Worm (Caenorhabditis elegans) whole organism, young adult: Measurements from ENCODE around the gene cox-10.

ENCODE experiments used
- C06A6.2 ChIP-seq: fragments of 200-800 bp; sonication (Bioruptor generic); conservative IDR thresholded peaks from 2 replicates; pipeline ENCODE4 v1.3.6; 2022; ENCODE audit warnings: missing genetic modification characterization, missing compliant biosample characterization
- C17E4.6 ChIP-seq: fragments of 200-800 bp; sonication (Bioruptor generic); IDR thresholded peaks from 2 replicates; pipeline ENCODE4 v1.3.6; 2022; ENCODE audit warnings: missing genetic modification reagents, missing genetic modification characterization, missing compliant biosample characterization
- F55B11.4 ChIP-seq: sonication (generic microtip); optimal IDR thresholded peaks from 2 replicates; lab custom pipeline; 2016; ENCODE audit warnings: missing compliant biosample characterization, missing genetic modification characterization, borderline replicate concordance; ENCODE audit not compliant: insufficient read depth
- aptf-2 ChIP-seq: fragments of 200-800 bp; sonication (Bioruptor generic); conservative IDR thresholded peaks from 2 replicates; pipeline ENCODE4 v1.3.6; 2022; ENCODE audit warnings: missing genetic modification reagents, missing genetic modification characterization, missing compliant biosample characterization
- athp-1 ChIP-seq: sonication (generic microtip); optimal IDR thresholded peaks from 2 replicates; lab custom pipeline; 2017; ENCODE audit warnings: mild to moderate bottlenecking, missing genetic modification characterization, missing compliant biosample characterization
- cebp-1 ChIP-seq, 2 experiments: fragments of 200-800 bp in 1 of 2; sonication (Bioruptor generic) in 1 of 2; sonication (generic microtip) in 1 of 2; IDR thresholded peaks in 1 of 2; optimal IDR thresholded peaks in 1 of 2; 2 replicates each; pipeline versions ENCODE4 v1.3.6 to Lab custom; 2017 to 2022; ENCODE audit warnings: missing compliant biosample characterization in 2 of 2, missing genetic modification characterization in 2 of 2, mild to moderate bottlenecking in 1 of 2, missing genetic modification reagents in 1 of 2, moderate library complexity in 1 of 2
- cebp-2 ChIP-seq: fragments of 200-800 bp; sonication (Bioruptor generic); IDR thresholded peaks from 2 replicates; pipeline ENCODE4 v1.3.6; 2022; ENCODE audit warnings: missing genetic modification characterization, missing compliant biosample characterization
- ceh-58 ChIP-seq: fragments of 200-800 bp; sonication (Bioruptor generic); IDR thresholded peaks from 2 replicates; pipeline ENCODE4 v1.3.6; 2022; ENCODE audit warnings: missing genetic modification characterization, missing compliant biosample characterization
- ceh-91 ChIP-seq: fragments of 200-800 bp; sonication (Bioruptor generic); IDR thresholded peaks from 2 replicates; pipeline ENCODE4 v1.3.6; 2022; ENCODE audit warnings: missing genetic modification reagents, missing genetic modification characterization, missing compliant biosample characterization
- die-1 ChIP-seq: sonication (generic microtip); optimal IDR thresholded peaks from 2 replicates; lab custom pipeline; 2016; ENCODE audit warnings: missing genotype, mild to moderate bottlenecking, missing genetic modification characterization, missing compliant biosample characterization
- dox-1 ChIP-seq: fragments of 200-800 bp; sonication (Bioruptor generic); IDR thresholded peaks from 2 replicates; pipeline ENCODE4 v1.3.6; 2022; ENCODE audit warnings: missing genetic modification reagents, missing genetic modification characterization, missing compliant biosample characterization
- dpl-1 ChIP-seq: fragments of 150-350 bp; optimal IDR thresholded peaks from 2 replicates; lab custom pipeline; 2014; ENCODE audit warnings: missing biosample characterization, missing genetic modification reagents, missing genetic modification characterization
- egl-18 ChIP-seq: fragments of 200-800 bp; sonication (Bioruptor generic); IDR thresholded peaks from 2 replicates; pipeline ENCODE4 v1.3.6; 2022; ENCODE audit warnings: missing genetic modification reagents, missing genetic modification characterization, missing compliant biosample characterization
- egl-44 ChIP-seq: fragments of 200-800 bp; sonication (Bioruptor generic); IDR thresholded peaks from 2 replicates; pipeline ENCODE4 v1.3.6; 2022; ENCODE audit warnings: missing genetic modification reagents, missing genetic modification characterization, missing compliant biosample characterization
- ekl-4 ChIP-seq: fragments of 200-800 bp; sonication (Bioruptor generic); IDR thresholded peaks from 2 replicates; pipeline ENCODE4 v1.3.6; 2022; ENCODE audit warnings: missing genetic modification reagents, missing genetic modification characterization, missing compliant biosample characterization
- ets-4 ChIP-seq: fragments of 200-800 bp; sonication (Bioruptor generic); optimal IDR thresholded peaks from 2 replicates; lab custom pipeline; 2018; ENCODE audit warnings: mild to moderate bottlenecking, missing genetic modification characterization, missing compliant biosample characterization
- let-526 ChIP-seq: fragments of 200-800 bp; sonication (Bioruptor generic); IDR thresholded peaks from 2 replicates; pipeline ENCODE4 v1.3.6; 2022; ENCODE audit warnings: missing genetic modification reagents, missing genetic modification characterization, missing compliant biosample characterization
- let-607 ChIP-seq, 2 experiments: fragments of 200-800 bp in 1 of 2; sonication (Bioruptor generic) in 1 of 2; sonication (generic microtip) in 1 of 2; optimal IDR thresholded peaks; 2 replicates each; lab custom pipeline; 2016 to 2018; ENCODE audit warnings: mild to moderate bottlenecking in 2 of 2, missing compliant biosample characterization in 2 of 2, missing genetic modification characterization in 2 of 2, moderate library complexity in 2 of 2, missing genotype in 1 of 2
- lin-26 ChIP-seq: fragments of 200-800 bp; sonication (Bioruptor generic); IDR thresholded peaks from 2 replicates; pipeline ENCODE4 v1.3.6; 2022; ENCODE audit warnings: missing genetic modification reagents, missing genetic modification characterization, missing compliant biosample characterization
- lir-1 ChIP-seq: fragments of 200-800 bp; sonication (Bioruptor generic); conservative IDR thresholded peaks from 2 replicates; pipeline ENCODE4 v1.3.6; 2022; ENCODE audit warnings: missing genetic modification reagents, missing genetic modification characterization, missing compliant biosample characterization
- lsl-1 ChIP-seq: fragments of 200-800 bp; sonication (Bioruptor generic); optimal IDR thresholded peaks from 2 replicates; lab custom pipeline; 2018; ENCODE audit warnings: mild to moderate bottlenecking, missing genetic modification characterization, moderate library complexity, missing compliant biosample characterization
- madf-10 ChIP-seq: sonication (generic microtip); optimal IDR thresholded peaks from 2 replicates; lab custom pipeline; 2016; ENCODE audit warnings: mild to moderate bottlenecking, missing genetic modification characterization, missing compliant biosample characterization
- madf-8 ChIP-seq: fragments of 200-800 bp; sonication (Bioruptor generic); conservative IDR thresholded peaks from 2 replicates; pipeline ENCODE4 v1.3.6; 2022; ENCODE audit warnings: missing genetic modification reagents, missing genetic modification characterization, missing compliant biosample characterization
- mxl-1 ChIP-seq: sonication (generic microtip); optimal IDR thresholded peaks from 2 replicates; lab custom pipeline; 2016; ENCODE audit warnings: missing genetic modification characterization, missing compliant biosample characterization
- nfya-1 ChIP-seq: sonication (generic microtip); optimal IDR thresholded peaks from 2 replicates; lab custom pipeline; 2017; ENCODE audit warnings: antibody characterized with exemption, missing compliant biosample characterization, missing genetic modification characterization, borderline replicate concordance; ENCODE audit not compliant: insufficient read depth
- nhr-80 ChIP-seq: sonication (generic microtip); optimal IDR thresholded peaks from 2 replicates; lab custom pipeline; 2016; ENCODE audit warnings: missing genetic modification characterization, missing compliant biosample characterization
- rec-8 ChIP-seq, 2 experiments: sonication (generic microtip); optimal IDR thresholded peaks; 2 replicates each; lab custom pipeline; 2016; ENCODE audit warnings: mild to moderate bottlenecking in 2 of 2, missing genetic modification characterization in 2 of 2, missing genetic modification reagents in 2 of 2, missing genotype in 2 of 2, missing biosample characterization in 1 of 2, missing compliant biosample characterization in 1 of 2, moderate library complexity in 1 of 2
- rpc-1 ChIP-seq, 2 experiments: fragments of 150-350 bp in 1 of 2; sonication (generic microtip) in 1 of 2; optimal IDR thresholded peaks; 2 replicates each; lab custom pipeline; 2014 to 2018; ENCODE audit warnings: missing biosample characterization in 1 of 2, missing genetic modification characterization in 1 of 2, missing genetic modification reagents in 1 of 2, missing genotype in 1 of 2
- sdz-38 ChIP-seq: sonication (generic microtip); optimal IDR thresholded peaks from 2 replicates; lab custom pipeline; 2016; ENCODE audit warnings: missing genotype, missing genetic modification characterization, missing compliant biosample characterization
- snpc-1.3 ChIP-seq: sonication (generic microtip); optimal IDR thresholded peaks from 2 replicates; lab custom pipeline; 2017; ENCODE audit warnings: missing genetic modification characterization, mild to moderate bottlenecking, missing compliant biosample characterization, antibody characterized with exemption, moderate library complexity, missing genotype, missing genetic modification reagents; ENCODE audit not compliant: insufficient read depth
- somi-1 ChIP-seq: fragments of 200-800 bp; sonication (Bioruptor generic); optimal IDR thresholded peaks from 2 replicates; lab custom pipeline; 2018; ENCODE audit warnings: mild to moderate bottlenecking, missing genetic modification characterization, missing compliant biosample characterization
- unc-130 ChIP-seq: sonication (generic microtip); optimal IDR thresholded peaks from 2 replicates; lab custom pipeline; 2016; ENCODE audit warnings: missing genetic modification reagents, missing genetic modification characterization, missing compliant biosample characterization
- zfh-2 ChIP-seq: fragments of 200-800 bp; sonication (Bioruptor generic); conservative IDR thresholded peaks from 2 replicates; pipeline ENCODE4 v1.3.6; 2022; ENCODE audit warnings: missing genetic modification reagents, missing genetic modification characterization, missing compliant biosample characterization
- ztf-18 ChIP-seq: sonication (generic microtip); optimal IDR thresholded peaks from 2 replicates; lab custom pipeline; 2016; ENCODE audit warnings: missing genotype, mild to moderate bottlenecking, missing genetic modification characterization, missing compliant biosample characterization
- ztf-22 ChIP-seq: fragments of 200-800 bp; sonication (Bioruptor generic); optimal IDR thresholded peaks from 2 replicates; lab custom pipeline; 2018; ENCODE audit warnings: mild to moderate bottlenecking, missing genetic modification characterization, moderate library complexity, missing compliant biosample characterization
- ztf-25 ChIP-seq: fragments of 200-800 bp; sonication (Bioruptor generic); IDR thresholded peaks from 2 replicates; pipeline ENCODE4 v1.3.6; 2022; ENCODE audit warnings: missing genetic modification reagents, missing genetic modification characterization, missing compliant biosample characterization
- ztf-26 ChIP-seq: sonication (generic microtip); optimal IDR thresholded peaks from 2 replicates; lab custom pipeline; 2017; ENCODE audit warnings: missing genetic modification characterization, missing compliant biosample characterization
- ztf-6 ChIP-seq: fragments of 200-800 bp; sonication (Bioruptor generic); IDR thresholded peaks from 2 replicates; pipeline ENCODE4 v1.3.6; 2022; ENCODE audit warnings: missing genetic modification reagents, missing genetic modification characterization, missing compliant biosample characterization

cox-10 gene

DNA sequence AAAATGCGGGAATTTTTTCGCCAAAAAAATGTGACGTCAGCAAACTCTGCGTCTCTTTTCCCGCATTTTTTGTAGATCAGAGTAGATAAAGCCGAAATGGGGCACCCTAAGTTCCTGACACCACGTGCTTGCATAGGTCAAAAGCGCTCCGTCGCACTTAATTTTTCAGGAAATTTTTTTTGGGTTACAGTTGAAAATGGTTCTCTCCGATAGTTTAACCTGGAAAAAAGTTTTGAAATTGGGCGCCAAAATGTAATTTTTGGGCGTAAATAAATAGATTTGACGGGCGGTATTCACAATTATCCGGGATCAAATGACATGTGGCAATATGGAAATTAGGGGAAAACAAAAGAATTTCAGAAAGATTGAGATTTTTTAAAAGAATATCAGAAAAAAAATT is 7.2 kb upstream of the cox-10 start (continued):
- TF ChIP-seq snpc-1.3 (tag; lab: Kevin White, UChicago) (no peak), ets-4 (GFP tag; lab: Kevin White, UChicago) (no peak), lin-26 (GFP tag; lab: Robert Waterston, UW) (peak; percentile 25; the same call in 1 of the 2 replicates), F55B11.4 (tag; lab: Kevin White, UChicago) (no peak), ceh-91 (GFP tag; lab: Robert Waterston, UW) (no peak), rpc-1 (optimal IDR thresholded peaks at IDR 0.05; lab: Kevin White, UChicago) (no peak), rpc-1 (tag; optimal IDR thresholded peaks at IDR 0.05; lab: Kevin White, UChicago) (no peak), dox-1 (GFP tag; lab: Robert Waterston, UW) (no peak), lsl-1 (GFP tag; lab: Kevin White, UChicago) (no peak), egl-18 (GFP tag; lab: Robert Waterston, UW) (no peak), lir-1 (GFP tag; lab: Robert Waterston, UW) (no peak), sdz-38 (tag; lab: Kevin White, UChicago) (no peak), C17E4.6 (GFP tag; lab: Robert Waterston, UW) (no peak), athp-1 (tag; lab: Kevin White, UChicago) (peak; percentile 29)

- no peak for TF ChIP-seq cebp-1 (GFP tag; IDR thresholded peaks at IDR 0.05; lab: Robert Waterston, UW)
- TF ChIP-seq cebp-1 (tag; optimal IDR thresholded peaks at IDR 0.05; lab: Kevin White, UChicago): no peak
- no peak for TF ChIP-seq somi-1 (GFP tag; lab: Kevin White, UChicago)
- peak; percentile 38; the same call in 1 of the 2 replicates for TF ChIP-seq zfh-2 (GFP tag; lab: Robert Waterston, UW)
- TF ChIP-seq lsl-1 (GFP tag; lab: Kevin White, UChicago): no peak
- TF ChIP-seq cebp-2 (GFP tag; lab: Robert Waterston, UW): 0 out of 2 replicates have a peak, but pooled peaks have one; percentile 44
Measured at ce11 chrII:12673311-12673710, 6.4 kb upstream of the cox-10 start.

- TF ChIP-seq unc-130 (GFP tag; lab: Kevin White, UChicago) (no peak), let-526 (GFP tag; lab: Robert Waterston, UW) (no peak), ztf-26 (tag; lab: Kevin White, UChicago) (no peak), nhr-80 (tag; lab: Kevin White, UChicago) (no peak)
Measured at ce11 chrII:12677710-12677974, 2.1 kb upstream of the cox-10 start, which contains the start of gene Y38E10A.22. Gene Y38E10A.22, minus strand, starts transcription at chrII:12677810.

- TF ChIP-seq ztf-6 (GFP tag; lab: Robert Waterston, UW) (0 out of 2 replicates have a peak, but pooled peaks have one; percentile 6), die-1 (tag; lab: Kevin White, UChicago) (peak; percentile 82), egl-44 (GFP tag; lab: Robert Waterston, UW) (no peak), lsl-1 (GFP tag; lab: Kevin White, UChicago) (peak; percentile 54), aptf-2 (GFP tag; lab: Robert Waterston, UW) (0 out of 2 replicates have a peak, but pooled peaks have one; percentile 24), rec-8 (tag; optimal IDR thresholded peaks at IDR 0.05; lab: Kevin White, UChicago) (peak; percentile 82 to 85), nfya-1 (tag; lab: Kevin White, UChicago) (no peak), cebp-1 (GFP tag; IDR thresholded peaks at IDR 0.05; lab: Robert Waterston, UW) (no peak), cebp-1 (tag; optimal IDR thresholded peaks at IDR 0.05; lab: Kevin White, UChicago) (peak; percentile 54), ceh-58 (GFP tag; lab: Robert Waterston, UW) (0 out of 2 replicates have a peak, but pooled peaks have one; percentile 77), mxl-1 (peak; percentile 82), C17E4.6 (GFP tag; lab: Robert Waterston, UW) (peak; percentile 52; the same call in 1 of the 2 replicates), madf-8 (GFP tag; lab: Robert Waterston, UW) (0 out of 2 replicates have a peak, but pooled peaks have one; percentile 8), ztf-18 (tag; lab: Kevin White, UChicago) (peak; percentile 66), ztf-25 (GFP tag; lab: Robert Waterston, UW) (peak; percentile 90), let-607 (tag; optimal IDR thresholded peaks at IDR 0.05; lab: Kevin White, UChicago) (peak; percentile 40 to 73), sdz-38 (tag; lab: Kevin White, UChicago) (peak; percentile 31), ekl-4 (peak; percentile 50; the same call in 1 of the 2 replicates), C06A6.2 (GFP tag; lab: Robert Waterston, UW) (no peak), madf-10 (tag; lab: Kevin White, UChicago) (peak; percentile 54), ztf-22 (GFP tag; lab: Kevin White, UChicago) (no peak), dpl-1 (GFP tag; lab: Kevin White, UChicago) (peak; percentile 15)
Measured at ce11 chrII:12677975-12678866, 1.5 kb upstream of the cox-10 start.
